Fruit fly (Drosophila melanogaster): ENCODE measurements around the gene CG8010.

The CG8010 gene

DNA sequence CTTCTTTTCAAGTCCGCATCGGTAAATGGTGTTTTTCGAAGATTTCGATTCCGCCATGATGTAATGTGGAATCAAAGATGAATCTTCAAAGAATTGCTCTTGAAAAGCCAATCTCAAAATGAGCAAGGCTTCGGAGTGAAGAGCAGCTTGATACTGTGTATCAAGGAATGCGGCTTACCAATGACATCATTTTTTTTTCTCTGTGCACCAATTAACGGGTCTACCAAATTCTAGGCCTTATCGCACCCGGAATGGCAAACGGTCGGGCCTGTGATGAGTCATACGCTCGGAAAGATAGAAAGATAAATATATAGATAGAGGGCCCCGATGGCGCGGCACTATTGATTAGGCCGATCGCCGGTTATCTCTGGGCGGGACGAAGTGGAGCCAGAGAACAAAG, 47.9 kb upstream of the CG8010 start (continued):
- no peak for TF ChIP-seq MBD-R2 (GFP tag; IDR thresholded peaks at IDR 0.05)
- no peak for TF ChIP-seq CG17385 (GFP tag; optimal IDR thresholded peaks at IDR 0.05)
- TF ChIP-seq gem (tag; optimal IDR thresholded peaks at IDR 0.05): no peak
- TF ChIP-seq ranshi (GFP tag; IDR thresholded peaks at IDR 0.05): 0 out of 2 replicates have a peak, but pooled peaks have one; percentile 14
- no peak for TF ChIP-seq lov (optimal IDR thresholded peaks at IDR 0.05)
- TF ChIP-seq lov (GFP tag; IDR thresholded peaks at IDR 0.05): no peak
- no peak for TF ChIP-seq seq (GFP tag; IDR thresholded peaks at IDR 0.05)
- no peak for TF ChIP-seq CG11695 (GFP tag; IDR thresholded peaks at IDR 0.05)
- no peak for TF ChIP-seq CG14667 (GFP tag; IDR thresholded peaks at IDR 0.05)
- TF ChIP-seq HLHmδ (GFP tag; optimal IDR thresholded peaks at IDR 0.05): no peak
- TF ChIP-seq Pdp1 (GFP tag; optimal IDR thresholded peaks at IDR 0.05): peak in 1 of 2 experiments; percentile 39
- no peak for TF ChIP-seq Doc2 (GFP tag; IDR thresholded peaks at IDR 0.05)
- TF ChIP-seq sc (optimal IDR thresholded peaks at IDR 0.05): no peak
- no peak for TF ChIP-seq sc (GFP tag; optimal IDR thresholded peaks at IDR 0.05)
- no peak for TF ChIP-seq eyg (GFP tag; optimal IDR thresholded peaks at IDR 0.05)
- no peak for TF ChIP-seq CG9876 (GFP tag; optimal IDR thresholded peaks at IDR 0.05)
- TF ChIP-seq CG2129 (GFP tag; IDR thresholded peaks at IDR 0.05; ENCODE audit: partially characterized antibody): no peak
- peak; percentile 27 for TF ChIP-seq CG13624 (GFP tag; optimal IDR thresholded peaks at IDR 0.05)
- TF ChIP-seq pum (GFP tag; optimal IDR thresholded peaks at IDR 0.05): no peak
- no peak for TF ChIP-seq CG4282 (GFP tag; optimal IDR thresholded peaks at IDR 0.05)
- no peak for TF ChIP-seq Hr3 (GFP tag; optimal IDR thresholded peaks at IDR 0.05)
- no peak for TF ChIP-seq CG12942 (GFP tag; optimal IDR thresholded peaks at IDR 0.05)
- TF ChIP-seq lola (GFP tag; optimal IDR thresholded peaks at IDR 0.05): no peak
- TF ChIP-seq CG9817 (tag; optimal IDR thresholded peaks at IDR 0.05): peak; percentile 18
- TF ChIP-seq Antp (GFP tag; optimal IDR thresholded peaks at IDR 0.05): peak; percentile 25
- no peak for TF ChIP-seq CG15696 (tag; optimal IDR thresholded peaks at IDR 0.05)
- TF ChIP-seq CG11504 (tag; optimal IDR thresholded peaks at IDR 0.05): no peak
- no peak for TF ChIP-seq stwl (tag; optimal IDR thresholded peaks at IDR 0.05)
- no peak for TF ChIP-seq maf-S (GFP tag; optimal IDR thresholded peaks at IDR 0.05)
- TF ChIP-seq dm (GFP tag; optimal IDR thresholded peaks at IDR 0.05): no peak
- no peak for TF ChIP-seq sr (GFP tag; IDR thresholded peaks at IDR 0.05)
- TF ChIP-seq Awh (GFP tag; IDR thresholded peaks at IDR 0.05): no peak
- no peak for TF ChIP-seq NfI (GFP tag; optimal IDR thresholded peaks at IDR 0.05)
- TF ChIP-seq Bdp1 (GFP tag; optimal IDR thresholded peaks at IDR 0.05): no peak
- TF ChIP-seq Bteb2 (GFP tag; optimal IDR thresholded peaks at IDR 0.05): no peak
- TF ChIP-seq slbo (GFP tag; IDR thresholded peaks at IDR 0.05): 0 out of 2 replicates have a peak, but pooled peaks have one; percentile 6
- no peak for TF ChIP-seq eve (GFP tag; optimal IDR thresholded peaks at IDR 0.05)
- TF ChIP-seq hkb (optimal IDR thresholded peaks at IDR 0.05): no peak
- TF ChIP-seq hkb (GFP tag; IDR thresholded peaks at IDR 0.05): no peak
- no peak for TF ChIP-seq chm (GFP tag; IDR thresholded peaks at IDR 0.05)
- no peak for TF ChIP-seq CG8944 (GFP tag; optimal IDR thresholded peaks at IDR 0.05)
- no peak for TF ChIP-seq CG10462 (GFP tag; optimal IDR thresholded peaks at IDR 0.05)
- TF ChIP-seq Eip74EF (GFP tag; optimal IDR thresholded peaks at IDR 0.05): no peak
- no peak for TF ChIP-seq GATAe (GFP tag; conservative IDR thresholded peaks at IDR 0.05)
- peak; percentile 51 for TF ChIP-seq Med (GFP tag)
- TF ChIP-seq salm (tag; optimal IDR thresholded peaks at IDR 0.05): no peak
- no peak for TF ChIP-seq danr (GFP tag; IDR thresholded peaks at IDR 0.05)
- no peak for TF ChIP-seq so (GFP tag; IDR thresholded peaks at IDR 0.05)
- no peak for TF ChIP-seq al (GFP tag; IDR thresholded peaks at IDR 0.05)
- no peak for TF ChIP-seq CG30431 (GFP tag; optimal IDR thresholded peaks at IDR 0.05)
- no peak for TF ChIP-seq Nf-YC (tag; optimal IDR thresholded peaks at IDR 0.05)
- no peak for TF ChIP-seq E2f1 (GFP tag; IDR thresholded peaks at IDR 0.05)
- no peak for TF ChIP-seq CG1602 (GFP tag; optimal IDR thresholded peaks at IDR 0.05)
